Fruit fly (Drosophila melanogaster): ENCODE data around the gene mtgo.
A peak's percentile ranks its signal among the peaks of the same experiment; 100 is the strongest.

mtgo gene

dm6 chr2L:16620384-16620908, 75.6 kb downstream of the mtgo start (continued):
- no peak for TF ChIP-seq Atf3 (GFP tag; optimal IDR thresholded peaks at IDR 0.05)
- peak; percentile 45 for TF ChIP-seq CG8281 (tag; optimal IDR thresholded peaks at IDR 0.05)
- peak; percentile 94 for TF ChIP-seq CG31441 (GFP tag; IDR thresholded peaks at IDR 0.05)
- TF ChIP-seq nerfin-1 (tag; optimal IDR thresholded peaks at IDR 0.05): peak; percentile 89
- TF ChIP-seq Spps (tag; optimal IDR thresholded peaks at IDR 0.05): peak; percentile 85
- TF ChIP-seq CG11456 (GFP tag; IDR thresholded peaks at IDR 0.05): 0 out of 3 replicates have a peak, but pooled peaks have one; percentile 65
- no peak for TF ChIP-seq amos (GFP tag; IDR thresholded peaks at IDR 0.05; ENCODE audit: partially characterized antibody)
- TF ChIP-seq sqz (GFP tag; optimal IDR thresholded peaks at IDR 0.05): peak; percentile 81
- peak; percentile 80 for TF ChIP-seq Abd-B (GFP tag; optimal IDR thresholded peaks at IDR 0.05)
- TF ChIP-seq CG12071 (GFP tag; optimal IDR thresholded peaks at IDR 0.05): peak; percentile 38
- no peak for TF ChIP-seq rib (GFP tag; IDR thresholded peaks at IDR 0.05)
- no peak for TF ChIP-seq CG15479 (GFP tag; optimal IDR thresholded peaks at IDR 0.05)
- TF ChIP-seq Rfx (GFP tag; IDR thresholded peaks at IDR 0.05): peak; percentile 30; the same call in 1 of the 2 replicates
- no peak for TF ChIP-seq D (optimal IDR thresholded peaks at IDR 0.05)
- peak; percentile 85 for TF ChIP-seq D (GFP tag; optimal IDR thresholded peaks at IDR 0.05)
- TF ChIP-seq Sox102F (GFP tag; optimal IDR thresholded peaks at IDR 0.05): peak; percentile 76
- peak; percentile 3 for TF ChIP-seq Chrac-16 (GFP tag; optimal IDR thresholded peaks at IDR 0.05)
- no peak for TF ChIP-seq Dp (GFP tag; optimal IDR thresholded peaks at IDR 0.05)
- peak; percentile 13 for TF ChIP-seq Hsf (GFP tag; optimal IDR thresholded peaks at IDR 0.05)
- TF ChIP-seq CG14014 (GFP tag; IDR thresholded peaks at IDR 0.05): no peak
- TF ChIP-seq sob (GFP tag; IDR thresholded peaks at IDR 0.05): peak; percentile 40; the same call in 1 of the 2 replicates
- TF ChIP-seq Ptx1 (GFP tag; IDR thresholded peaks at IDR 0.05): peak; percentile 69
- no peak for TF ChIP-seq ash1 (GFP tag; optimal IDR thresholded peaks at IDR 0.05)
- TF ChIP-seq emc (GFP tag; optimal IDR thresholded peaks at IDR 0.05): peak; percentile 14
- peak; percentile 59 for TF ChIP-seq Meics (GFP tag; optimal IDR thresholded peaks at IDR 0.05)
- TF ChIP-seq vvl (GFP tag; IDR thresholded peaks at IDR 0.05): peak; percentile 77
- no peak for TF ChIP-seq Dbx (GFP tag; IDR thresholded peaks at IDR 0.05)
- peak; percentile 61; the same call in 1 of the 2 replicates for TF ChIP-seq CG10366 (GFP tag; IDR thresholded peaks at IDR 0.05)
- TF ChIP-seq CG2875 (GFP tag; optimal IDR thresholded peaks at IDR 0.05): peak; percentile 84
- TF ChIP-seq slbo (GFP tag; IDR thresholded peaks at IDR 0.05): peak; percentile 52
- peak; percentile 77 for TF ChIP-seq tin (GFP tag; optimal IDR thresholded peaks at IDR 0.05)
- TF ChIP-seq dati (GFP tag; IDR thresholded peaks at IDR 0.05): 0 out of 2 replicates have a peak, but pooled peaks have one; percentile 23
- TF ChIP-seq HHEX (GFP tag; optimal IDR thresholded peaks at IDR 0.05): peak; percentile 73
- TF ChIP-seq CG6813 (GFP tag; optimal IDR thresholded peaks at IDR 0.05): peak; percentile 72
- TF ChIP-seq CG5180 (GFP tag; optimal IDR thresholded peaks at IDR 0.05): peak; percentile 63
- TF ChIP-seq crol (GFP tag; IDR thresholded peaks at IDR 0.05): peak; percentile 43; the same call in 1 of the 2 replicates
- TF ChIP-seq CG17829 (tag; optimal IDR thresholded peaks at IDR 0.05): peak; percentile 88
- TF ChIP-seq CG10979 (tag; optimal IDR thresholded peaks at IDR 0.05): peak; percentile 93
- TF ChIP-seq Trl (optimal IDR thresholded peaks at IDR 0.05): no peak
- peak; percentile 10 for TF ChIP-seq Trl (GFP tag; optimal IDR thresholded peaks at IDR 0.05)
- peak; percentile 71; the same call in 2 of the 3 replicates for TF ChIP-seq ken (GFP tag; IDR thresholded peaks at IDR 0.05)
- TF ChIP-seq az2 (GFP tag; optimal IDR thresholded peaks at IDR 0.05): peak; percentile 58
- peak; percentile 84 for TF ChIP-seq D19A (tag; optimal IDR thresholded peaks at IDR 0.05)
- no peak for TF ChIP-seq CHES-1-like (GFP tag; optimal IDR thresholded peaks at IDR 0.05)
- TF ChIP-seq nom (GFP tag; optimal IDR thresholded peaks at IDR 0.05): peak; percentile 50
- TF ChIP-seq twi (tag; optimal IDR thresholded peaks at IDR 0.05): peak; percentile 59
- TF ChIP-seq Drgx (GFP tag; IDR thresholded peaks at IDR 0.05): peak; percentile 59; the same call in 1 of the 2 replicates
- peak; percentile 59; the same call in 1 of the 2 replicates for TF ChIP-seq CG14441 (GFP tag; IDR thresholded peaks at IDR 0.05)
- 0 out of 3 replicates have a peak, but pooled peaks have one; percentile 43 for TF ChIP-seq otp (GFP tag; IDR thresholded peaks at IDR 0.05)
- TF ChIP-seq eve (GFP tag; optimal IDR thresholded peaks at IDR 0.05): peak in 1 of 2 experiments; percentile 88
- TF ChIP-seq kay (GFP tag; optimal IDR thresholded peaks at IDR 0.05): peak; percentile 71

All from whole organism, embryonic.